Fruit fly (Drosophila melanogaster) whole organism, embryonic: Measurements from ENCODE around the gene HipHop.

Experiments
- CG10147 ChIP-seq: fragments of 200-800 bp; sonication (Bioruptor generic); optimal IDR thresholded peaks from 2 replicates; lab custom pipeline; 2019; ENCODE audit warnings: missing biosample characterization, mild to moderate bottlenecking, missing genetic modification characterization, moderate library complexity
- CG10462 ChIP-seq: fragments of 200-800 bp; sonication (Bioruptor generic); optimal IDR thresholded peaks from 2 replicates; lab custom pipeline; 2016; ENCODE audit warnings: missing biosample characterization, missing genetic modification characterization
- CG12299 ChIP-seq: fragments of 200-800 bp; sonication (Bioruptor generic); optimal IDR thresholded peaks from 2 replicates; lab custom pipeline; 2018; ENCODE audit warnings: missing biosample characterization, mild to moderate bottlenecking, missing genetic modification characterization
- CG12659 ChIP-seq: fragments of 200-800 bp; sonication (Bioruptor generic); optimal IDR thresholded peaks from 3 replicates; lab custom pipeline; 2017; ENCODE audit warnings: mild to moderate bottlenecking, missing biosample characterization, missing genetic modification reagents, missing genetic modification characterization
- CG12942 ChIP-seq: fragments of 200-800 bp; sonication (Bioruptor generic); optimal IDR thresholded peaks from 3 replicates; lab custom pipeline; 2016; ENCODE audit warnings: missing biosample characterization, missing genetic modification characterization
- CG13624 ChIP-seq: fragments of 200-800 bp; sonication (Bioruptor generic); optimal IDR thresholded peaks from 2 replicates; lab custom pipeline; 2016; ENCODE audit warnings: missing biosample characterization, missing genetic modification characterization
- CG18764 ChIP-seq: fragments of 200-800 bp; sonication (Bioruptor generic); optimal IDR thresholded peaks from 3 replicates; lab custom pipeline; 2016; ENCODE audit warnings: missing biosample characterization, missing genetic modification characterization
- CG2129 ChIP-seq: fragments of 200-800 bp; sonication (Bioruptor generic); IDR thresholded peaks from 2 replicates; pipeline ENCODE4 v1.3.6; 2022; ENCODE audit warnings: missing biosample characterization, missing genetic modification characterization; ENCODE audit not compliant: partially characterized antibody
- CG30020 ChIP-seq: fragments of 200-800 bp; optimal IDR thresholded peaks from 2 replicates; lab custom pipeline; 2019; ENCODE audit warnings: missing biosample characterization, mild to moderate bottlenecking, missing genetic modification characterization, moderate library complexity
- CG34224 ChIP-seq: fragments of 200-800 bp; sonication (Bioruptor generic); IDR thresholded peaks from 3 replicates; pipeline ENCODE4 v1.3.6; 2022; ENCODE audit warnings: missing biosample characterization, missing genetic modification characterization; ENCODE audit not compliant: partially characterized antibody
- CG34422 ChIP-seq: fragments of 200-800 bp; sonication (Bioruptor generic); IDR thresholded peaks from 3 replicates; pipeline ENCODE4 v1.3.6; 2022; ENCODE audit warnings: missing biosample characterization, missing genetic modification characterization
- CG42726 ChIP-seq: fragments of 200-800 bp; sonication (Bioruptor generic); IDR thresholded peaks from 2 replicates; pipeline ENCODE4 v1.3.6; 2022; ENCODE audit warnings: missing biosample characterization, missing genetic modification characterization; ENCODE audit not compliant: partially characterized antibody
- CG4617 ChIP-seq: fragments of 200-800 bp; sonication (Bioruptor generic); optimal IDR thresholded peaks from 3 replicates; lab custom pipeline; 2016; ENCODE audit warnings: missing biosample characterization, missing genetic modification characterization, borderline replicate concordance
- CG4707 ChIP-seq: fragments of 200-800 bp; sonication (Bioruptor generic); optimal IDR thresholded peaks from 2 replicates; lab custom pipeline; 2018; ENCODE audit warnings: missing biosample characterization, mild to moderate bottlenecking, missing genetic modification characterization, moderate library complexity
- CG6791 ChIP-seq: fragments of 200-800 bp; sonication (Bioruptor generic); IDR thresholded peaks from 3 replicates; pipeline ENCODE4 v1.3.6; 2022; ENCODE audit warnings: missing biosample characterization, missing genetic modification characterization; ENCODE audit not compliant: partially characterized antibody
- CG7271 ChIP-seq: fragments of 200-800 bp; sonication (Bioruptor generic); optimal IDR thresholded peaks from 2 replicates; lab custom pipeline; 2018; ENCODE audit warnings: missing biosample characterization, mild to moderate bottlenecking, missing genetic modification characterization, moderate library complexity
- CG7963 ChIP-seq: fragments of 200-800 bp; sonication (Bioruptor generic); IDR thresholded peaks from 3 replicates; pipeline ENCODE4 v1.3.6; 2022; ENCODE audit warnings: missing biosample characterization, missing genetic modification characterization; ENCODE audit not compliant: partially characterized antibody
- CG8290 ChIP-seq, 3 experiments: fragments of 200-800 bp; sonication (Bioruptor generic); optimal IDR thresholded peaks; 2 replicates each; lab custom pipeline; 2016 to 2019; ENCODE audit warnings: missing biosample characterization in 3 of 3, missing genetic modification characterization in 3 of 3, mild to moderate bottlenecking in 2 of 3, moderate library complexity in 1 of 3
- CG9609 ChIP-seq: fragments of 200-800 bp; sonication (Bioruptor generic); optimal IDR thresholded peaks from 3 replicates; lab custom pipeline; 2016; ENCODE audit warnings: missing biosample characterization, missing genetic modification characterization
- CG9797 ChIP-seq: fragments of 200-800 bp; sonication (Bioruptor generic); optimal IDR thresholded peaks from 3 replicates; lab custom pipeline; 2018; ENCODE audit warnings: missing biosample characterization, mild to moderate bottlenecking, missing genetic modification characterization
- CTCF ChIP-seq: fragments of 200-800 bp; sonication (Bioruptor generic); optimal IDR thresholded peaks from 2 replicates; lab custom pipeline; 2017; ENCODE audit warnings: missing biosample characterization, mild to moderate bottlenecking, missing genetic modification characterization, moderate library complexity
- Dp ChIP-seq: fragments of 200-800 bp; sonication (Bioruptor generic); optimal IDR thresholded peaks from 2 replicates; lab custom pipeline; 2018; ENCODE audit warnings: missing biosample characterization, mild to moderate bottlenecking, missing genetic modification characterization, moderate library complexity
- E2f2 ChIP-seq: fragments of 200-800 bp; sonication (Bioruptor generic); IDR thresholded peaks from 2 replicates; pipeline ENCODE4 v1.3.6; 2022; ENCODE audit warnings: missing biosample characterization, missing genetic modification characterization
- Ets97D ChIP-seq: fragments of 200-800 bp; sonication (Bioruptor generic); optimal IDR thresholded peaks from 3 replicates; lab custom pipeline; 2016; ENCODE audit warnings: missing biosample characterization, missing genetic modification characterization
- Fer1 ChIP-seq: fragments of 200-800 bp; sonication (Bioruptor generic); optimal IDR thresholded peaks from 2 replicates; lab custom pipeline; 2017; ENCODE audit warnings: missing biosample characterization, mild to moderate bottlenecking, missing genetic modification characterization
- Fer3 ChIP-seq: fragments of 200-800 bp; sonication (Bioruptor generic); optimal IDR thresholded peaks from 2 replicates; lab custom pipeline; 2018; ENCODE audit warnings: missing biosample characterization, mild to moderate bottlenecking, missing genetic modification characterization, moderate library complexity
- H2.0 ChIP-seq: fragments of 200-800 bp; sonication (Bioruptor generic); IDR thresholded peaks from 2 replicates; pipeline ENCODE4 v1.3.6; 2022; ENCODE audit warnings: missing biosample characterization, missing genetic modification characterization
- MBD-R2 ChIP-seq: fragments of 200-800 bp; sonication (Bioruptor generic); IDR thresholded peaks from 2 replicates; pipeline ENCODE4 v1.3.6; 2022; ENCODE audit warnings: missing biosample characterization, missing genetic modification characterization
- Max ChIP-seq: fragments of 200-800 bp; sonication (Bioruptor generic); optimal IDR thresholded peaks from 2 replicates; lab custom pipeline; 2016; ENCODE audit warnings: missing biosample characterization, mild to moderate bottlenecking, missing genetic modification characterization
- Myb ChIP-seq: fragments of 200-800 bp; sonication (Bioruptor generic); optimal IDR thresholded peaks from 2 replicates; lab custom pipeline; 2016; ENCODE audit warnings: missing biosample characterization, missing genetic modification characterization
- NFAT ChIP-seq: fragments of 200-800 bp; sonication (Bioruptor generic); IDR thresholded peaks from 2 replicates; pipeline ENCODE4 v1.3.6; 2022; ENCODE audit warnings: missing biosample characterization, missing genetic modification characterization
- Opbp ChIP-seq: fragments of 200-800 bp; sonication (Bioruptor generic); IDR thresholded peaks from 3 replicates; pipeline ENCODE4 v1.3.6; 2022; ENCODE audit warnings: missing biosample characterization, missing genetic modification characterization; ENCODE audit not compliant: partially characterized antibody
- Tbp ChIP-seq: fragments of >200 bp; optimal IDR thresholded peaks from 2 replicates; lab custom pipeline; 2018; ENCODE audit warnings: missing biosample characterization, missing genetic modification characterization
- bbx ChIP-seq: fragments of 200-800 bp; sonication (Bioruptor generic); IDR thresholded peaks from 2 replicates; pipeline ENCODE4 v1.3.6; 2022; ENCODE audit warnings: missing biosample characterization, missing genetic modification characterization; ENCODE audit not compliant: partially characterized antibody
- bsh ChIP-seq, 2 experiments: fragments of 200-800 bp; sonication (Bioruptor generic); optimal IDR thresholded peaks; 2 replicates each; lab custom pipeline; 2017 to 2018; ENCODE audit warnings: mild to moderate bottlenecking in 2 of 2, missing biosample characterization in 2 of 2, missing genetic modification characterization in 2 of 2, moderate library complexity in 1 of 2
- corto ChIP-seq: fragments of 200-800 bp; sonication (Bioruptor generic); optimal IDR thresholded peaks from 2 replicates; lab custom pipeline; 2016; ENCODE audit warnings: missing biosample characterization, mild to moderate bottlenecking, missing genetic modification characterization, moderate library complexity
- ems ChIP-seq: fragments of 200-800 bp; sonication (Bioruptor generic); optimal IDR thresholded peaks from 3 replicates; lab custom pipeline; 2016; ENCODE audit warnings: missing biosample characterization, missing genetic modification characterization
- fd102C ChIP-seq: fragments of 200-800 bp; sonication (Bioruptor generic); optimal IDR thresholded peaks from 2 replicates; lab custom pipeline; 2018; ENCODE audit warnings: missing biosample characterization, mild to moderate bottlenecking, missing genetic modification characterization, moderate library complexity
- fd96Cb ChIP-seq: fragments of 200-800 bp; sonication (Bioruptor generic); optimal IDR thresholded peaks from 2 replicates; lab custom pipeline; 2018; ENCODE audit warnings: missing biosample characterization, mild to moderate bottlenecking, missing genetic modification characterization, moderate library complexity
- gfzf ChIP-seq: fragments of 200-800 bp; sonication (Bioruptor generic); optimal IDR thresholded peaks from 2 replicates; lab custom pipeline; 2016; ENCODE audit warnings: missing biosample characterization, mild to moderate bottlenecking, missing genetic modification characterization, moderate library complexity
- hth ChIP-seq: fragments of >200 bp; optimal IDR thresholded peaks from 2 replicates; lab custom pipeline; 2017; ENCODE audit warnings: inconsistent platforms
- row ChIP-seq: fragments of 200-800 bp; sonication (Bioruptor generic); IDR thresholded peaks from 3 replicates; pipeline ENCODE4 v1.3.6; 2022; ENCODE audit warnings: missing biosample characterization, missing genetic modification characterization
- stc ChIP-seq: fragments of 200-800 bp; sonication (Bioruptor generic); IDR thresholded peaks from 2 replicates; pipeline ENCODE4 v1.3.6; 2022; ENCODE audit warnings: missing biosample characterization, missing genetic modification characterization
- stwl ChIP-seq: fragments of 200-800 bp; sonication (Bioruptor generic); optimal IDR thresholded peaks from 3 replicates; lab custom pipeline; 2018; ENCODE audit warnings: missing biosample characterization, mild to moderate bottlenecking, missing genetic modification characterization, moderate library complexity
- vnd ChIP-seq: fragments of 200-800 bp; sonication (Bioruptor generic); IDR thresholded peaks from 3 replicates; pipeline ENCODE4 v1.3.6; 2022; ENCODE audit warnings: missing biosample characterization, missing genetic modification characterization; ENCODE audit not compliant: partially characterized antibody
- vvl ChIP-seq: fragments of 200-800 bp; sonication (Bioruptor generic); IDR thresholded peaks from 2 replicates; pipeline ENCODE4 v1.3.6; 2022; ENCODE audit warnings: missing biosample characterization, missing genetic modification characterization
- zen2 ChIP-seq: fragments of 200-800 bp; sonication (Bioruptor generic); IDR thresholded peaks from 3 replicates; pipeline ENCODE4 v1.3.6; 2022; ENCODE audit warnings: missing biosample characterization, missing genetic modification characterization; ENCODE audit not compliant: partially characterized antibody

Gene HipHop

DNA sequence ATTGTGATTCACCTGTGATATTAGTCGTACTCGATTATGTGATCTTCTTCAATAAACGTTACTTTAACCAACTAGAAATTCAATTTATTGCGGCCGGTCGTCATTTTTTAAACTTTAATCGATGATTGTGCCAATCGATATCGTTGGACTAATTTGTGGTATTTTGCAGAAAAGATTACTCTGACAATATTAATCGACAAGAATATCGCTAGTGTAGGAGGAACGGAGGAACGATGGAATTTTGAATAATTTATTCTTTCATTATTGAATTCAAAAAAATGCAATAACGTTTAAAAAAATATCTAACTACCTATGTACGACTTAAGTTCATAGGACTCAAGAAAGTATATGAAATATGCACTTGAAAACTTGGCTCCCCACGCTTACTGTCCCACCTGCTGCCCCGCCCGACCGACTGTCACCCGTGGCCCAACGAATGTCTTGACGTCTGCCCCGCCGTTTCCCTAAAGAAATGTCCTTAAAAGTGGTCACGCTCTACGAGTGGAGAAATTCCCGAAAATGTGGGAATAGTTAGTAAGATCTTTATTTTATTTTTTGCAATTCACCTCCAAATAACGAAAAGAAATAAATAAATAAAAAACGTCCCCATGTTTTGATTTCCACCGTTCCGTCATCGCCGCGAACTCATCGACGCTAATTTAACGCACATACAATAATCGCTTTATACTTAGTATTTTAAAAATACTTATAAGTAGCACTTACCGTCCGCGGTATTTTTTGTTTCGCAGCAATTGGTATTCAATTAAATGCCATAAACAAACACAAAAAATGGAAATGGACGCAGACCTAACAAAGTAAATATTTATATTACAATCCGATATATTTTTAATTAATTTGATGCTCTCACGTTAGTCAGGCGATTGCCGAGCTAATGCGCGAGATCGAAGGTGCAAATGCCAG lies 44.7 kb downstream of the HipHop start, which contains the start of gene CG14074 (continued):
- TF ChIP-seq Max (no peak), bbx (GFP tag; lab: Robert Waterston, UW) (peak; percentile 81), vnd (GFP tag; lab: Robert Waterston, UW) (peak; percentile 42; the same call in 1 of the 3 replicates), CG9797 (GFP tag; lab: Kevin White, UChicago) (peak; percentile 18), Ets97D (GFP tag; lab: Kevin White, UChicago) (no peak), zen2 (GFP tag; lab: Robert Waterston, UW) (peak; percentile 81), CG12299 (tag; lab: Kevin White, UChicago) (no peak), vvl (GFP tag; lab: Robert Waterston, UW) (peak; percentile 60), CG18764 (GFP tag; lab: Kevin White, UChicago) (no peak), CG4617 (GFP tag; lab: Kevin White, UChicago) (peak; percentile 13), stwl (tag; lab: Kevin White, UChicago) (peak; percentile 48), CG7271 (peak; percentile 4), bsh (GFP tag; optimal IDR thresholded peaks at IDR 0.05; lab: Kevin White, UChicago) (no peak), fd102C (GFP tag; lab: Kevin White, UChicago) (no peak), CTCF (no peak), CG4707 (GFP tag; lab: Kevin White, UChicago) (no peak), CG34422 (GFP tag; lab: Robert Waterston, UW) (no peak), CG10147 (GFP tag; lab: Kevin White, UChicago) (no peak), CG42726 (GFP tag; lab: Robert Waterston, UW) (no peak), CG30020 (tag; lab: Kevin White, UChicago) (peak; percentile 66), CG6791 (GFP tag; lab: Robert Waterston, UW) (peak; percentile 78), CG2129 (GFP tag; lab: Robert Waterston, UW) (peak; percentile 13; the same call in 1 of the 2 replicates), CG12942 (GFP tag; lab: Kevin White, UChicago) (no peak), fd96Cb (tag; lab: Kevin White, UChicago) (no peak), Myb (GFP tag; lab: Kevin White, UChicago) (peak; percentile 30), Opbp (peak; percentile 78; the same call in 2 of the 3 replicates), CG12659 (GFP tag; lab: Kevin White, UChicago) (peak; percentile 44), CG7963 (GFP tag; lab: Robert Waterston, UW) (peak; percentile 68), Fer3 (tag; lab: Kevin White, UChicago) (no peak), Dp (peak; percentile 74), stc (GFP tag; lab: Robert Waterston, UW) (no peak), corto (GFP tag; lab: Kevin White, UChicago) (no peak), E2f2 (GFP tag; lab: Robert Waterston, UW) (peak; percentile 84), CG34224 (GFP tag; lab: Robert Waterston, UW) (peak; percentile 59), H2.0 (GFP tag; lab: Robert Waterston, UW) (no peak), Tbp (GFP tag; lab: Kevin White, UChicago) (no peak), MBD-R2 (peak; percentile 56), CG10462 (no peak), CG9609 (GFP tag; lab: Kevin White, UChicago) (no peak), NFAT (GFP tag; lab: Robert Waterston, UW) (no peak), hth (lab: Kevin White, UChicago) (no peak), gfzf (GFP tag; lab: Kevin White, UChicago) (peak; percentile 62), CG8290 (GFP tag; optimal IDR thresholded peaks at IDR 0.05; lab: Kevin White, UChicago) (peak; percentile 12), CG8290 (tag; optimal IDR thresholded peaks at IDR 0.05; lab: Kevin White, UChicago) (peak; percentile 59 to 72), Fer1 (GFP tag; lab: Kevin White, UChicago) (peak; percentile 16), ems (GFP tag; lab: Kevin White, UChicago) (no peak), row (GFP tag; lab: Robert Waterston, UW) (peak; percentile 45; the same call in 2 of the 3 replicates), CG13624 (no peak)
